Fruit fly (Drosophila melanogaster) whole organism, wandering third instar larva: Measurements from ENCODE around the gene CG33510.

Experiments
- Abd-B ChIP-seq: fragments of >200 bp; optimal IDR thresholded peaks from 2 replicates; lab custom pipeline; 2017; ENCODE audit warnings: missing biosample characterization, missing genetic modification characterization
- CG32264 ChIP-seq: fragments of 200-800 bp; sonication (Bioruptor generic); optimal IDR thresholded peaks from 2 replicates; lab custom pipeline; 2016; ENCODE audit warnings: missing biosample characterization, missing genetic modification characterization
- Dfd ChIP-seq: fragments of >200 bp; optimal IDR thresholded peaks from 2 replicates; lab custom pipeline; 2017; ENCODE audit warnings: missing biosample characterization, missing genetic modification characterization
- Dif ChIP-seq: fragments of 200-275, 200-300 bp; sonication (Bioruptor generic); optimal IDR thresholded peaks from 2 replicates; lab custom pipeline; 2018; ENCODE audit warnings: missing biosample characterization, missing genetic modification characterization; ENCODE audit not compliant: partially characterized antibody
- GATAd ChIP-seq: sonication (Bioruptor generic); optimal IDR thresholded peaks from 2 replicates; lab custom pipeline; 2016; ENCODE audit warnings: missing biosample characterization, missing genetic modification characterization
- Hr83 ChIP-seq: fragments of 200-300 bp; sonication (Bioruptor generic); optimal IDR thresholded peaks from 2 replicates; lab custom pipeline; 2016; ENCODE audit warnings: missing biosample characterization, mild to moderate bottlenecking, missing genetic modification characterization, moderate library complexity; ENCODE audit not compliant: poor library complexity, severe bottlenecking
- N ChIP-seq: fragments of >200 bp; optimal IDR thresholded peaks from 2 replicates; lab custom pipeline; 2018; ENCODE audit warnings: missing biosample characterization, missing external identifiers, missing genetic modification characterization
- OdsH ChIP-seq: fragments of 200-800 bp; sonication (Bioruptor generic); optimal IDR thresholded peaks from 2 replicates; lab custom pipeline; 2016; ENCODE audit warnings: missing biosample characterization, mild to moderate bottlenecking, missing genetic modification characterization
- Rel ChIP-seq, 2 experiments: fragments of 200-800 bp; sonication (Bioruptor generic) in 1 of 2; optimal IDR thresholded peaks; 2 replicates in 1 of 2; 3 replicates in 1 of 2; lab custom pipeline; 2016 to 2019; ENCODE audit warnings: mild to moderate bottlenecking in 2 of 2, missing biosample characterization in 2 of 2, missing genetic modification characterization in 2 of 2, moderate library complexity in 1 of 2
- Sp1 ChIP-seq: fragments of 200-800 bp; sonication (Bioruptor generic); optimal IDR thresholded peaks from 3 replicates; lab custom pipeline; 2019; ENCODE audit warnings: missing biosample characterization, mild to moderate bottlenecking, missing genetic modification characterization, moderate library complexity
- Vsx2 ChIP-seq: fragments of 200-300, 225-300 bp; sonication (Bioruptor generic); optimal IDR thresholded peaks from 2 replicates; lab custom pipeline; 2018; ENCODE audit warnings: missing biosample characterization, missing genetic modification characterization; ENCODE audit not compliant: partially characterized antibody
- foxo ChIP-seq, 2 experiments: fragments of 200-800 bp; sonication (Bioruptor generic); optimal IDR thresholded peaks; 2 replicates in 1 of 2; 3 replicates in 1 of 2; lab custom pipeline; 2016 to 2017; ENCODE audit warnings: missing biosample characterization in 2 of 2, missing genetic modification characterization in 2 of 2
- h ChIP-seq: fragments of 200-800 bp; sonication (Bioruptor generic); optimal IDR thresholded peaks from 3 replicates; lab custom pipeline; 2016; ENCODE audit warnings: missing biosample characterization, mild to moderate bottlenecking, missing genetic modification characterization
- psq ChIP-seq: fragments of 200-800 bp; sonication (Bioruptor generic); optimal IDR thresholded peaks from 3 replicates; lab custom pipeline; 2017; ENCODE audit warnings: missing biosample characterization, mild to moderate bottlenecking, missing genetic modification characterization, moderate library complexity

dm6 chr2L:21033315-21033714, 50.8 kb downstream of the CG33510 start:
- no peak for TF ChIP-seq CG32264
- no peak for TF ChIP-seq psq
- TF ChIP-seq Sp1 (GFP tag; lab: Kevin White, UChicago) = no peak
- no peak for TF ChIP-seq N (GFP tag; lab: Kevin White, UChicago)
- no peak for TF ChIP-seq Dfd (GFP tag; lab: Kevin White, UChicago)
- no peak for TF ChIP-seq Hr83
- no peak for TF ChIP-seq Dif (GFP tag; lab: Kevin White, UChicago)
- TF ChIP-seq foxo (GFP tag; optimal IDR thresholded peaks at IDR 0.05; lab: Kevin White, UChicago) = no peak
- no peak for TF ChIP-seq Abd-B (GFP tag; lab: Kevin White, UChicago)
- no peak for TF ChIP-seq h (GFP tag; lab: Kevin White, UChicago)
- no peak for TF ChIP-seq OdsH (GFP tag; lab: Kevin White, UChicago)
- TF ChIP-seq Vsx2 (GFP tag; lab: Kevin White, UChicago) = no peak
- TF ChIP-seq Rel (GFP tag; optimal IDR thresholded peaks at IDR 0.05; lab: Kevin White, UChicago) = no peak
- no peak for TF ChIP-seq Rel (tag; optimal IDR thresholded peaks at IDR 0.05; lab: Kevin White, UChicago)
- no peak for TF ChIP-seq GATAd (GFP tag; lab: Kevin White, UChicago)
